Worm (Caenorhabditis elegans): ENCODE results near the gene lgc-47.

lgc-47 gene

DNA sequence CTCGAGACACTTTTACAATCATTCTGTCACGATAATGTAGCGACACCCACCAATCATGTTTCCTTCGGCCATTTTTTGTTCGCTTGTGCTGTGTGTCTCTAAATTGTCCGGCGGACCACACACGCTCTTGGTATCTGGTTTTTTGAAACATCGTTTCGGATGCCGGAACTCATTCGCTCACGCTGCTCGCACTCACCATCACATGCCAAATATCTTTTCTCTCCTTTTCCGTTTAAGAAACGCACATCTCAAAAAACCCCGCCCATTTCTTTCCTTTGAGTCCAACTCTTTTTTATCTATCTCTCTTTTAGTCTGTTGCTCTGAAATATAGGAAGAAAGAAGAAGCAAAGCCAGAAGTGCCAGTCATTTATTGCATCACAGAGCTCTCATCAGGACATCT, 8.9 kb downstream of the lgc-47 start, which contains the start of gene F36G3.3:
TSS of gene F36G3.3 (plus strand) at position 306 of the 400 bp plus-strand sequence.
- TF ChIP-seq ces-1 (GFP tag; optimal IDR thresholded peaks at IDR 0.05) (peak; percentile 1), ztf-11 (tag; optimal IDR thresholded peaks at IDR 0.05) (no peak)

DNA sequence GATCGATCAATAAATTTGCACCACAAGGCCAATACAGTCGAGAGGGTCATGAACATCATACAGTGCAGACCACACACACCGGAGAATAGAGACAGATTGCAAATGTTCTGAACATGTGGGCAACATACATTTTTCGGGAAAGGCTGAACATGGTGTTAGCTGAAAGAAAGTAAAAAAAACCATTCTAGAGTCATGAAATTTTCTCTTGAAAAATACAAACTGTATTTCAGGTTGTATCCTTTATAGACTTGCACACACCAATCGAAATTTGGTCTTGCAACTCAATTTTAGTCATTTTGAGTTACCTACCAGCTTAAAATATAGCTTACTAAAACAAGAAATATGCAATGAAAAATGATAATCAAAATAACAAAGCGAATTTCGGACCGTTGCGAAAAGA, 11.4 kb downstream of the lgc-47 start:
- TF ChIP-seq nhr-28 (tag; optimal IDR thresholded peaks at IDR 0.05) (no peak), ceh-39 (tag; optimal IDR thresholded peaks at IDR 0.05) (no peak), snpc-4 (tag; optimal IDR thresholded peaks at IDR 0.05) (no peak), lin-13 (tag; optimal IDR thresholded peaks at IDR 0.05) (no peak), lsy-2 (tag; optimal IDR thresholded peaks at IDR 0.05) (no peak), ztf-11 (tag; optimal IDR thresholded peaks at IDR 0.05) (no peak), lin-32 (GFP tag; optimal IDR thresholded peaks at IDR 0.05) (no peak), nhr-237 (tag; optimal IDR thresholded peaks at IDR 0.05) (no peak), nhr-12 (tag; optimal IDR thresholded peaks at IDR 0.05) (no peak), unc-39 (tag; optimal IDR thresholded peaks at IDR 0.05) (no peak), zip-8 (tag; optimal IDR thresholded peaks at IDR 0.05) (no peak), bed-3 (GFP tag; optimal IDR thresholded peaks at IDR 0.05) (no peak), mls-2 (tag; optimal IDR thresholded peaks at IDR 0.05) (no peak), flh-1 (GFP tag; optimal IDR thresholded peaks at IDR 0.05) (no peak), unc-62 (GFP tag; optimal IDR thresholded peaks at IDR 0.05) (no peak), tbx-8 (GFP tag; optimal IDR thresholded peaks at IDR 0.05) (no peak), mab-5 (tag; optimal IDR thresholded peaks at IDR 0.05) (no peak)

DNA sequence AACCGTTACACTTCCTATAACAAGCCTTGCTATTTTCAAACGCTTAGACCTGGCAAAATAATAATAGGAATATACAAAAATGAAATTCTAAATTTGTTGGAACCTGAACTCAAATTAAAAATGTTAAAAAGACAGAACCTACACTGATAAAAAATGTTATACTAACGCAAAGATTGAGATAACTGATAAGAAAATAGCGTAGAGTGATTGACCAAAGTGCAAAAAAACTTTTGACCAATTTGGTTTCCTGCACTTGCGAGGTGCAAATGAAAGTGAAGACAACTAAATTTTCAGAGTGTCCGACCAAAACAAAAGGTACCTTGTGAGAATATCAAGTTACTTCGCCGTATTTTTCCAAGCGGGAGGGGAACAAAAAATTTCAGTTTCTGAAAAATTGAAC, 11.9 kb downstream of the lgc-47 start:
- no peak for TF ChIP-seq elt-1 (tag; optimal IDR thresholded peaks at IDR 0.05; ENCODE audit: borderline replicate concordance, insufficient read depth)
- TF ChIP-seq ham-2 (GFP tag; optimal IDR thresholded peaks at IDR 0.05) = no peak
- no peak for TF ChIP-seq mep-1 (tag; optimal IDR thresholded peaks at IDR 0.05)
- TF ChIP-seq nhr-76 (tag; optimal IDR thresholded peaks at IDR 0.05) = no peak
- no peak for TF ChIP-seq blmp-1 (tag; optimal IDR thresholded peaks at IDR 0.05)

DNA sequence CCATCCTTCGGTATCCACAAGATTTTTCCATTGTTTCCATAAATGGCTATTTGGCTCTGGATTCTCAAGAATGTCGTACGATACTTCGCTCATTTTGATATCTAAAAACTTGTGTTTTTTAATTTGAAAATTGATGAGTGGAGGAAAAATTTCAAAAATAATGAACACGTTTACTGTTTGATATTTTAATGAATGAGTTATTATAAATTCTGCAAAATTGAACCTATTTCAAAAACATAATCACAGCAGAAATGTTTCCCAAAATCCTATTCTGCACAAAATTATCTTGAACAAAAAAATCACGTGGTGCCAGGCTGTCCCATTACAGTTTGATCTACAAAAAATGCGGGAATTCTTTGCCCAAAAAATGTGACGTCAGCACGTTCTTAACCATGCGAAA, 13.3 kb downstream of the lgc-47 start, which contains the start of gene F36G3.2:
TSS of gene F36G3.2 (minus strand) at position 101 of the 400 bp plus-strand sequence.
- no peak for TF ChIP-seq bed-3 (GFP tag; optimal IDR thresholded peaks at IDR 0.05)
- no peak for TF ChIP-seq unc-39 (tag; optimal IDR thresholded peaks at IDR 0.05)
- TF ChIP-seq ceh-43 (GFP tag; optimal IDR thresholded peaks at IDR 0.05) = no peak
- TF ChIP-seq ham-2 (GFP tag; optimal IDR thresholded peaks at IDR 0.05) = no peak

DNA sequence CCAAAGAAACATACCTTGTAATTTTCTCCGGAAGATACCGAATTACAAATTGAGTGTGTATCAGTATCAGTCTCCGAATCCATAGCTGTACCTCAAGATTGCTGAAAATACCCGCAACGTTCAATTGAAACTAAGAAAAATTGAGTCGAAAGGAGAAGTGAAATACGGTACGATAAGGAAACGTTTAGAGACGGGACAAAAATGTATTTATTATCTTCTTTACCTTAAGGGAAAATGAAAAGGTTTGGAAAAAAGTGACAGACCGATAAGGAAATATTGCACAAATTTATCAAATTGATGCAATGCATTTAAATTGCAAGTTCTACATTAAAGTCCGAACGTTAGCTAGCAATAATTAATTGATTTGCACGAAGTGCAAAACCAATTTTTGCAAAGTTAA, 18.4 kb downstream of the lgc-47 start, which contains the start of gene F36G3.1:
TSS of gene F36G3.1 (minus strand) at position 101 of the 400 bp plus-strand sequence.
- no peak for TF ChIP-seq mls-2 (tag; optimal IDR thresholded peaks at IDR 0.05)
- no peak for TF ChIP-seq lin-32 (GFP tag; optimal IDR thresholded peaks at IDR 0.05)
- no peak for TF ChIP-seq flh-1 (GFP tag; optimal IDR thresholded peaks at IDR 0.05)
- no peak for TF ChIP-seq M03D4.4 (tag; optimal IDR thresholded peaks at IDR 0.05)
- no peak for TF ChIP-seq ceh-43 (GFP tag; optimal IDR thresholded peaks at IDR 0.05)
- TF ChIP-seq blmp-1 (tag; optimal IDR thresholded peaks at IDR 0.05) = no peak
- TF ChIP-seq lin-13 (tag; optimal IDR thresholded peaks at IDR 0.05) = no peak
- no peak for TF ChIP-seq sem-2 (GFP tag; optimal IDR thresholded peaks at IDR 0.05)
- no peak for TF ChIP-seq mep-1 (tag; optimal IDR thresholded peaks at IDR 0.05)
- TF ChIP-seq elt-1 (tag; optimal IDR thresholded peaks at IDR 0.05; ENCODE audit: borderline replicate concordance, insufficient read depth) = no peak
- no peak for TF ChIP-seq ces-1 (GFP tag; optimal IDR thresholded peaks at IDR 0.05)
- TF ChIP-seq unc-62 (GFP tag; optimal IDR thresholded peaks at IDR 0.05) = no peak
- TF ChIP-seq mab-5 (tag; optimal IDR thresholded peaks at IDR 0.05) = no peak
- no peak for TF ChIP-seq elt-3 (tag; optimal IDR thresholded peaks at IDR 0.05)
- TF ChIP-seq unc-39 (tag; optimal IDR thresholded peaks at IDR 0.05) = no peak

DNA sequence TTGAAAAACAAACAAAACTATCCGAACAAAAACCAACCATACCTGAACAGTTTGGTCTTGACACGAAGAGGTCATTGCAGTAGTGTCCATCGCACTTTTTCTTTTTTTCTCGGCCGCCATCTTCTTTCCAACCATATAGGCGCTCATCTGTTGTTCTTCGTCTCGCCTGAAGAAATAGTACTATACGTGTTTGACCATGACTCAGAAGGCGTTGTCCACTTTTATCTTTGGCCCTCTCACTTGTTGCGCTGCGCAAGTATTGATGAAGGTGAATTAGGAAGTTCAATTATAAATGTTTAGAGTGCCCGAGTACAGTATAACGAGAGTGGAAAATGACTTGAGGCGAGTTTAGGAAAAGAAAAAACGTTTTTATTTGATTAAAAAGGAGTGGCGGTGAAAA, 21.6 kb downstream of the lgc-47 start:
- no peak for TF ChIP-seq nhr-2 (tag; optimal IDR thresholded peaks at IDR 0.05)
- no peak for TF ChIP-seq snpc-4 (tag; optimal IDR thresholded peaks at IDR 0.05)
- no peak for TF ChIP-seq blmp-1 (tag; optimal IDR thresholded peaks at IDR 0.05)
- TF ChIP-seq ham-2 (GFP tag; optimal IDR thresholded peaks at IDR 0.05) = no peak
- no peak for TF ChIP-seq mep-1 (tag; optimal IDR thresholded peaks at IDR 0.05)
- TF ChIP-seq nhr-76 (tag; optimal IDR thresholded peaks at IDR 0.05) = no peak
- no peak for TF ChIP-seq ces-1 (GFP tag; optimal IDR thresholded peaks at IDR 0.05)
- no peak for TF ChIP-seq nhr-237 (tag; optimal IDR thresholded peaks at IDR 0.05)
- no peak for TF ChIP-seq lin-32 (GFP tag; optimal IDR thresholded peaks at IDR 0.05)
- no peak for TF ChIP-seq elt-3 (tag; optimal IDR thresholded peaks at IDR 0.05)
- no peak for TF ChIP-seq nhr-12 (tag; optimal IDR thresholded peaks at IDR 0.05)
- no peak for TF ChIP-seq mls-2 (tag; optimal IDR thresholded peaks at IDR 0.05)
- no peak for TF ChIP-seq unc-39 (tag; optimal IDR thresholded peaks at IDR 0.05)
- TF ChIP-seq sem-2 (GFP tag; optimal IDR thresholded peaks at IDR 0.05) = no peak
- TF ChIP-seq ceh-39 (tag; optimal IDR thresholded peaks at IDR 0.05) = no peak
- no peak for TF ChIP-seq ceh-43 (GFP tag; optimal IDR thresholded peaks at IDR 0.05)
- TF ChIP-seq cnd-1 (tag; optimal IDR thresholded peaks at IDR 0.05) = no peak
- TF ChIP-seq unc-120 (tag; optimal IDR thresholded peaks at IDR 0.05; ENCODE audit: poor library complexity, severe bottlenecking) = no peak

Measured in whole organism, mixed stage, embryonic.